Fruit fly (Drosophila melanogaster): ENCODE measurements around the gene bru2.

bru2 gene

DNA sequence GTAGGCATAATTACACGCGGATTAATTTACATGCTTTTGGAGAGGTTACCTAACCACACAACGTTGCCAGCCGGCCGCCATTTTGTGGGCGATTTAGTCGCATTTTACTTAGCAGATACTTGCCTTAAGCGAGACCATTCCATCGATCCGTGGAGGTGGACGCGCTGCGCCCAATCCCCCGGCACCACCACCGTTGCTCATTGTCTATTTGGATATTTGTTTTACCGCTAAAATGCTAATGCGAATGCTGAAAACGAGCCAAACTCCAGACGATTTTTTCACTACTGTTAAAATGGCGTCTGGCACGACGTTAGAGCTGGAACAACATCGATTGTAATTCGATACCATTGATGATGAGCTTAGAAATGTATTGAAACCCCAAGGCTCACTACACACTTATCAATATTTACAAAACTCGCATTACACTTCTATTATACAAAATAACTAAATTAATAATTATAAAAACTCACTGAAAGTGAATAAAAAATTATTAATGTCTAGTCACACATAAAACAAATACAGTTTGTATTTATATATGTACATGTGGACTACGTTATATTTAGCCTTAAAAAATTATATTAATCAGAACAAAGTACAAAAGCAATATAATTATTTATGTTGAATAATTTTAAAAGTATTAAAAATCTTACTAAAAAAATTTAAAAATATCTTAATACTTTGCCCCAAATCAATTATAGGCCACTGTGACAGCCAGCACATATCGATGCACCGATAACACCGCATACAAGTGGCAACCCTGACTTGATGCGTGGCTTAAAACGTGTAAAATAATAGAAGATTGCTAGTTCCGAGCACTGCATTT, 89.9 kb downstream of the bru2 start, which contains the start of gene eRF3:
Gene eRF3, plus strand, starts transcription at position 741 of the 823 bp plus-strand sequence.
- TF ChIP-seq row (GFP tag; IDR thresholded peaks at IDR 0.05) (peak; percentile 85), Oaz (GFP tag; IDR thresholded peaks at IDR 0.05) (0 out of 2 replicates have a peak, but pooled peaks have one; percentile 45), CG10565 (GFP tag; optimal IDR thresholded peaks at IDR 0.05) (no peak), CG3281 (GFP tag; optimal IDR thresholded peaks at IDR 0.05) (peak; percentile 58), TFAM (GFP tag; optimal IDR thresholded peaks at IDR 0.05) (no peak), Lhr (GFP tag; optimal IDR thresholded peaks at IDR 0.05) (no peak), ara (GFP tag; IDR thresholded peaks at IDR 0.05) (peak; percentile 39; the same call in 1 of the 2 replicates), nerfin-1 (tag; optimal IDR thresholded peaks at IDR 0.05) (peak; percentile 65), jing (GFP tag; optimal IDR thresholded peaks at IDR 0.05) (no peak), eve (GFP tag; optimal IDR thresholded peaks at IDR 0.05) (no peak), vfl (GFP tag; optimal IDR thresholded peaks at IDR 0.05) (no peak), CG4820 (GFP tag; optimal IDR thresholded peaks at IDR 0.05) (peak; percentile 63), gfzf (GFP tag; optimal IDR thresholded peaks at IDR 0.05) (no peak), toy (GFP tag; IDR thresholded peaks at IDR 0.05) (no peak), sr (GFP tag; IDR thresholded peaks at IDR 0.05) (no peak), fd102C (GFP tag; optimal IDR thresholded peaks at IDR 0.05) (no peak), Hey (tag; optimal IDR thresholded peaks at IDR 0.05) (no peak), kah (GFP tag; optimal IDR thresholded peaks at IDR 0.05) (no peak), Camta (GFP tag; optimal IDR thresholded peaks at IDR 0.05) (no peak), CG6654 (GFP tag; optimal IDR thresholded peaks at IDR 0.05) (no peak), vnd (GFP tag; IDR thresholded peaks at IDR 0.05; ENCODE audit: partially characterized antibody) (0 out of 3 replicates have a peak, but pooled peaks have one; percentile 43), sens-2 (GFP tag; IDR thresholded peaks at IDR 0.05) (0 out of 2 replicates have a peak, but pooled peaks have one; percentile 35), cg (GFP tag; optimal IDR thresholded peaks at IDR 0.05) (no peak), sob (GFP tag; IDR thresholded peaks at IDR 0.05) (peak; percentile 68; the same call in 1 of the 2 replicates), CG13624 (GFP tag; optimal IDR thresholded peaks at IDR 0.05) (no peak), abd-A (tag; optimal IDR thresholded peaks at IDR 0.05) (no peak), tio (GFP tag; optimal IDR thresholded peaks at IDR 0.05) (peak; percentile 80), yki (optimal IDR thresholded peaks at IDR 0.05) (no peak), tap (tag; optimal IDR thresholded peaks at IDR 0.05) (peak; percentile 73), MESR4 (GFP tag; optimal IDR thresholded peaks at IDR 0.05) (peak; percentile 98), Sox102F (GFP tag; optimal IDR thresholded peaks at IDR 0.05) (peak; percentile 86), CG6791 (GFP tag; IDR thresholded peaks at IDR 0.05; ENCODE audit: partially characterized antibody) (peak; percentile 29; the same call in 2 of the 3 replicates), phol (tag; optimal IDR thresholded peaks at IDR 0.05) (peak; percentile 99), Awh (GFP tag; IDR thresholded peaks at IDR 0.05) (no peak; the same call in 1 of the 2 replicates), zfh1 (GFP tag; IDR thresholded peaks at IDR 0.05) (peak; percentile 23; the same call in 1 of the 3 replicates), pfk (GFP tag; optimal IDR thresholded peaks at IDR 0.05) (no peak), p53 (GFP tag; optimal IDR thresholded peaks at IDR 0.05) (no peak), CG3995 (GFP tag; optimal IDR thresholded peaks at IDR 0.05) (no peak), CG31441 (GFP tag; IDR thresholded peaks at IDR 0.05) (peak; percentile 88), Nf-YB (GFP tag; optimal IDR thresholded peaks at IDR 0.05) (peak; percentile 55), CG12104 (GFP tag; optimal IDR thresholded peaks at IDR 0.05) (peak; percentile 85), Hmx (GFP tag; optimal IDR thresholded peaks at IDR 0.05) (no peak), HLH3B (GFP tag; IDR thresholded peaks at IDR 0.05) (peak; percentile 72), CG10147 (GFP tag; optimal IDR thresholded peaks at IDR 0.05) (peak; percentile 63), CG12071 (GFP tag; optimal IDR thresholded peaks at IDR 0.05) (no peak), CG18764 (GFP tag; optimal IDR thresholded peaks at IDR 0.05) (peak; percentile 97), CG4617 (GFP tag; optimal IDR thresholded peaks at IDR 0.05; ENCODE audit: borderline replicate concordance) (no peak), mld (GFP tag; IDR thresholded peaks at IDR 0.05; ENCODE audit: partially characterized antibody) (no peak), Gug (GFP tag; IDR thresholded peaks at IDR 0.05) (peak; percentile 66; the same call in 3 of the 4 replicates)

Data from whole organism, embryonic.